Worm (Caenorhabditis elegans): ENCODE data around the gene T04C12.33.

Gene T04C12.33

ce11 chrV:11069277-11069676, 17.3 kb downstream of the T04C12.33 start, which contains the start of gene T04C12.8 (continued):
- TF ChIP-seq ztf-22 (GFP tag; optimal IDR thresholded peaks at IDR 0.05) (peak; percentile 84), nhr-80 (tag; optimal IDR thresholded peaks at IDR 0.05) (peak; percentile 95), hrde-1 (tag; optimal IDR thresholded peaks at IDR 0.05; ENCODE audit: borderline replicate concordance) (no peak), K12H6.12 (tag; optimal IDR thresholded peaks at IDR 0.05) (no peak), F57C9.4 (tag; optimal IDR thresholded peaks at IDR 0.05) (no peak), let-607 (tag; optimal IDR thresholded peaks at IDR 0.05) (peak in 1 of 2 experiments; percentile 27), F33H1.4 (GFP tag; IDR thresholded peaks at IDR 0.05) (no peak), B0336.3 (GFP tag; IDR thresholded peaks at IDR 0.05) (0 out of 2 replicates have a peak, but pooled peaks have one; percentile 24), F39B2.1 (GFP tag; IDR thresholded peaks at IDR 0.05) (no peak), lir-1 (GFP tag; conservative IDR thresholded peaks at IDR 0.05) (no peak), atf-7 (tag; optimal IDR thresholded peaks at IDR 0.05) (peak; percentile 79), ets-4 (GFP tag; optimal IDR thresholded peaks at IDR 0.05) (peak; percentile 2), tlf-1 (GFP tag; optimal IDR thresholded peaks at IDR 0.05) (peak; percentile 46), ama-1 (optimal IDR thresholded peaks at IDR 0.05) (no peak), ama-1 (GFP tag; optimal IDR thresholded peaks at IDR 0.05) (no peak), B0261.1 (tag; optimal IDR thresholded peaks at IDR 0.05) (no peak), gei-17 (GFP tag; optimal IDR thresholded peaks at IDR 0.05) (no peak)

- TF ChIP-seq nhr-80 (tag; optimal IDR thresholded peaks at IDR 0.05) (peak; percentile 77), Y67H2A.10 (GFP tag; conservative IDR thresholded peaks at IDR 0.05) (no peak), cebp-1 (GFP tag; IDR thresholded peaks at IDR 0.05) (no peak), cebp-1 (tag; optimal IDR thresholded peaks at IDR 0.05) (no peak), xnd-1 (tag; optimal IDR thresholded peaks at IDR 0.05) (no peak)
These were observed 18.4 kb downstream of the T04C12.33 start for ce11 chrV:11070388-11070787.

ce11 chrV:11071453-11071852, 19.4 kb downstream of the T04C12.33 start:
- no peak for TF ChIP-seq lsl-1 (GFP tag; optimal IDR thresholded peaks at IDR 0.05)
- 0 out of 2 replicates have a peak, but pooled peaks have one; percentile 22 for TF ChIP-seq Y53G8AR.9 (GFP tag; conservative IDR thresholded peaks at IDR 0.05)
- TF ChIP-seq nfya-1 (tag; optimal IDR thresholded peaks at IDR 0.05; ENCODE audit: borderline replicate concordance, insufficient read depth): no peak
- TF ChIP-seq ekl-4 (GFP tag; IDR thresholded peaks at IDR 0.05): peak; percentile 45; the same call in 1 of the 2 replicates
- TF ChIP-seq let-526 (GFP tag; IDR thresholded peaks at IDR 0.05): no peak
- no peak for TF ChIP-seq atf-7 (tag; optimal IDR thresholded peaks at IDR 0.05)
- no peak for TF ChIP-seq madf-10 (tag; optimal IDR thresholded peaks at IDR 0.05)
- no peak for TF ChIP-seq egl-44 (GFP tag; IDR thresholded peaks at IDR 0.05)

ce11 chrV:11073354-11073753, 21.3 kb downstream of the T04C12.33 start:
- no peak for TF ChIP-seq ZK185.1 (tag; optimal IDR thresholded peaks at IDR 0.05; ENCODE audit: poor library complexity, severe bottlenecking)
- TF ChIP-seq F10E7.11 (tag; optimal IDR thresholded peaks at IDR 0.05): no peak
- TF ChIP-seq atf-7 (tag; optimal IDR thresholded peaks at IDR 0.05): no peak
- no peak for TF ChIP-seq die-1 (tag; optimal IDR thresholded peaks at IDR 0.05)
- no peak for TF ChIP-seq nhr-90 (tag; optimal IDR thresholded peaks at IDR 0.05)

ce11 chrV:11074448-11074847, 22.4 kb downstream of the T04C12.33 start, which contains the start of gene act-3:
Gene act-3 (minus strand): TSS chrV:11074498.
- TF ChIP-seq repo-1 (tag; optimal IDR thresholded peaks at IDR 0.05) (peak; percentile 8), ekl-4 (GFP tag; IDR thresholded peaks at IDR 0.05) (no peak), pbrm-1 (GFP tag; IDR thresholded peaks at IDR 0.05) (0 out of 2 replicates have a peak, but pooled peaks have one; percentile 24), Y53F4B.3 (GFP tag; IDR thresholded peaks at IDR 0.05) (no peak), chd-7 (tag; optimal IDR thresholded peaks at IDR 0.05) (peak; percentile 7)
